Worm (Caenorhabditis elegans) whole organism, L4 larva: ENCODE results near the gene M04D8.7.
A peak's percentile ranks its signal among the peaks of the same experiment; 100 is the strongest.

Experiments used
- mep-1 ChIP-seq: fragments of 150-350 bp; sonication (generic microtip); optimal IDR thresholded peaks from 3 replicates; lab custom pipeline; 2014; ENCODE audit warnings: missing biosample characterization, missing genetic modification characterization
- nhr-237 ChIP-seq: sonication (generic microtip); optimal IDR thresholded peaks from 2 replicates; lab custom pipeline; 2017; ENCODE audit warnings: missing biosample characterization, missing genetic modification characterization
- unc-62 ChIP-seq, 3 experiments: fragments of 150-350 bp in 1 of 3; sonication (generic microtip); optimal IDR thresholded peaks in 2 of 3; peaks in 1 of 3; 1 replicate in 1 of 3; 2 replicates in 2 of 3; lab custom pipeline; 2014 to 2017; ENCODE audit warnings: missing biosample characterization in 3 of 3, missing genetic modification characterization in 3 of 3, missing genetic modification reagents in 3 of 3, missing genotype in 1 of 3

DNA sequence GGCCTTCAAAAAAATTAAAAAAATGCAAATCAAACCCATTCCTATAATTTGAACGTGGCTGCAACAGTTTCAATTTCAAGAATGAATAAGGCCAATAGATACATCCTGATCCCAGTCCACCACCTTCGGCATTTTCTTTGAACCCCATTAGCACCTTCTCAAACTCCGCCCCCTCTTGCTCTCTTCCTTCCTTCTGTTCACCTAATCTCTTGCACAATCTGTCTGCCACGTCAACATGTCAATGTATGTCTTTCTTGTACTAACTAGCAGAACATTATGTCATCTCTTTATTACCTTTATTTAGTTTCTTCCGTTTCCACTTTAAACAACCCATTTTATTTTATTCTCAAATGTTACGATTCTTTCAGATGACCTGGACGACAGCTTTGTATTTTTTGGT, 43.7 kb upstream of the M04D8.7 start, which contains the start of gene C05B5.4:
- no peak for TF ChIP-seq nhr-237
- no peak for TF ChIP-seq mep-1
- peak in 1 of 2 experiments; percentile 53 for TF ChIP-seq unc-62 (GFP tag; optimal IDR thresholded peaks at IDR 0.05 in 1 of 2; lab: Kevin White, UChicago)
- TF ChIP-seq unc-62 (tag; optimal IDR thresholded peaks at IDR 0.05; lab: Kevin White, UChicago): no peak
